Comparison of ENCODE assay signal across 1 worm cellular context in genomic region chrII:7676307-7676905, ce11.
A peak's percentile ranks its signal among the peaks of the same experiment; 100 is the strongest.
TF ChIP-seq lines count a peak whose summit lies in the region.

No protein-coding gene starts in this region.

TF ChIP-seq in whole organism, L1 larva, 84 proteins besides CTCF, POLR2A, EP300 and RAD21 (continued from another document):
- peak; percentile 31 for TF ChIP-seq nhr-85 (tag; lab: Kevin White, UChicago)
- no peak for TF ChIP-seq ces-1 (GFP tag; optimal IDR thresholded peaks at IDR 0.05; lab: Kevin White, UChicago)
- TF ChIP-seq snu-23 (GFP tag; optimal IDR thresholded peaks at IDR 0.05; lab: Kevin White, UChicago) = peak; percentile 50
- TF ChIP-seq unc-98 (GFP tag; IDR thresholded peaks at IDR 0.05; lab: Robert Waterston, UW) = no peak
- TF ChIP-seq fkh-8 (tag; optimal IDR thresholded peaks at IDR 0.05; lab: Kevin White, UChicago) = no peak
- TF ChIP-seq xbp-1 (tag; optimal IDR thresholded peaks at IDR 0.05; lab: Kevin White, UChicago) = peak; percentile 16
- TF ChIP-seq elt-3 (tag; optimal IDR thresholded peaks at IDR 0.05; lab: Kevin White, UChicago) = peak in 4 of 6 experiments; percentile 5 to 25 (median 9)
- peak; percentile 20 for TF ChIP-seq swsn-7 (tag; optimal IDR thresholded peaks at IDR 0.05; lab: Kevin White, UChicago)
